Fruit fly (Drosophila melanogaster) S2 (cell line): ENCODE measurements around the gene CG11842.

ENCODE experiments used
- CG8478 ChIP-seq: fragments of >200 bp; optimal IDR thresholded peaks from 2 replicates; lab custom pipeline; 2018
- CTCF ChIP-seq, 2 experiments: fragments of >200 bp; optimal IDR thresholded peaks; 2 replicates each; lab custom pipeline; 2018

DNA sequence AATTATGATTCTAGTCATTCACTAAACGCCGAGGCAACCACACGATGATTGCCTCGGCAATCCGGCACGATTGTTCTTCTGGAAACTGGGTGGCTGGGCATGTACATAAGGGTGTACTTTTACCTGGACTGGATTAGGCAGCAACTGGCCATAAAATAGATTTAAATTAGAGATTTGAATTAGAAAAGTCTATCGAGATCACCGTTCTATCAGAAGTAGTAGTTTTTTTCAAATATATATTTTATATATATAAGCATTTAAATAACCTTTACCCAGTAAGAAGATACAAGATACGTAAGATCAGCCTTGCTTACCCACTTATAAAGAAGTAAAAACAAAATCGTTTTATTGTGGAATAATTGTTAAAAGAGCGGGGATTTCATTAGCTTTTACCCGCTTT lies 1.6 kb downstream of the CG11842 start, which contains the start of gene CG11843:
- TF ChIP-seq CG8478 (lab: Kevin White, UChicago): no peak
- TF ChIP-seq CTCF (optimal IDR thresholded peaks at IDR 0.05; lab: Kevin White, UChicago): no peak
